Comparison of ENCODE assay signal across 3 fruit fly cellular contexts in the genomic region with DNA sequence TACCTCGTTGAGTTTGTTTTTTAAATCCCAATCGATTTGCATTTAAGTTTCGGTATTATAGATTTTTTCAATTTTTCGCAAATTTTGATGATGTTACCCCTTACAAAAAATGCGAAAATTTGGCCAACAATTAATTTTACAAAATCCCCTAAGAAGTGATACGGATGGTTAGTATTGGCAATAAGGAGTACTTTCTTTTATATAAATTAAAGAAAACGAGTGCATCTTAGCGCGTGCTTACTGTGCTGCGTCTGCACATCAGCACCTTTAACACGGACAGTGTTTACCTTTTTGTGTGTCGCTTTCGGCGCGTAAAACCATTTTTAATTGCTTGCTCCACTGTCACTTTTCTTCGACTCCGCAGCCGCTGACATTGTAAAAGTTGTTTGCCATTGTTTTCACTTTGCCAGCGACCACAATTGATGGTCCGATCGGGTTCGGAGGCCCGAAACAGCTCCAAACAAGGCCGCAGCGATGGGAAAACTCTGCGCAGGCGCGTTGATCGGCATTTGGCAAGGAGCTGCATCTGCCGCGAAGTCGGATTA.
A peak's percentile ranks its signal among the peaks of the same experiment; 100 is the strongest.
TF ChIP-seq lines count a peak whose summit lies in the region.

No protein-coding gene starts in this region.

- TF ChIP-seq CTCF in whole organism, embryonic (GFP tag; optimal IDR thresholded peaks at IDR 0.05; lab: Kevin White, UChicago) = no peak

TF ChIP-seq in whole organism, embryonic, 481 proteins besides CTCF, POLR2A, EP300 and RAD21 (continues in another document):
- peak; percentile 1 for TF ChIP-seq gem (tag; optimal IDR thresholded peaks at IDR 0.05; lab: Kevin White, UChicago)
- TF ChIP-seq ase (GFP tag; IDR thresholded peaks at IDR 0.05; lab: Robert Waterston, UW) = 0 out of 3 replicates have a peak, but pooled peaks have one; percentile 17
- peak; percentile 31 for TF ChIP-seq Sox102F (GFP tag; optimal IDR thresholded peaks at IDR 0.05; lab: Kevin White, UChicago)
- peak; percentile 20; the same call in 1 of the 2 replicates for TF ChIP-seq sisA (GFP tag; IDR thresholded peaks at IDR 0.05; lab: Robert Waterston, UW)
- peak; percentile 50 for TF ChIP-seq grau (tag; optimal IDR thresholded peaks at IDR 0.05; lab: Kevin White, UChicago)
- no peak for TF ChIP-seq ind (GFP tag; optimal IDR thresholded peaks at IDR 0.05; lab: Kevin White, UChicago)
- TF ChIP-seq trem (tag; optimal IDR thresholded peaks at IDR 0.05; lab: Kevin White, UChicago) = no peak
- TF ChIP-seq pros (GFP tag; optimal IDR thresholded peaks at IDR 0.05; lab: Kevin White, UChicago) = peak; percentile 10
- no peak for TF ChIP-seq CG1024 (GFP tag; IDR thresholded peaks at IDR 0.05; lab: Robert Waterston, UW)
- TF ChIP-seq CG12769 (tag; optimal IDR thresholded peaks at IDR 0.05; lab: Kevin White, UChicago) = peak; percentile 62
- TF ChIP-seq her (GFP tag; optimal IDR thresholded peaks at IDR 0.05; lab: Kevin White, UChicago) = no peak
- TF ChIP-seq CG7357 (GFP tag; IDR thresholded peaks at IDR 0.05; lab: Robert Waterston, UW) = 0 out of 3 replicates have a peak, but pooled peaks have one; percentile 5
- peak; percentile 16; the same call in 1 of the 2 replicates for TF ChIP-seq ara (GFP tag; IDR thresholded peaks at IDR 0.05; lab: Robert Waterston, UW)
- TF ChIP-seq nmo (GFP tag; optimal IDR thresholded peaks at IDR 0.05; lab: Kevin White, UChicago) = no peak
- TF ChIP-seq MBD-R2 (GFP tag; IDR thresholded peaks at IDR 0.05; lab: Robert Waterston, UW) = no peak
- peak; percentile 31 for TF ChIP-seq Ets65A (GFP tag; lab: Kevin White, UChicago)
- TF ChIP-seq ci (GFP tag; IDR thresholded peaks at IDR 0.05; lab: Robert Waterston, UW) = peak; percentile 66; the same call in 2 of the 3 replicates
- no peak for TF ChIP-seq corto (GFP tag; optimal IDR thresholded peaks at IDR 0.05; lab: Kevin White, UChicago)
- no peak for TF ChIP-seq tgo (GFP tag; IDR thresholded peaks at IDR 0.05; lab: Robert Waterston, UW)
- TF ChIP-seq CG2678 (tag; optimal IDR thresholded peaks at IDR 0.05; lab: Kevin White, UChicago) = no peak
- TF ChIP-seq Drgx (GFP tag; IDR thresholded peaks at IDR 0.05; lab: Robert Waterston, UW) = peak; percentile 8; the same call in 1 of the 2 replicates
- TF ChIP-seq HLH3B (GFP tag; IDR thresholded peaks at IDR 0.05; lab: Robert Waterston, UW) = 0 out of 2 replicates have a peak, but pooled peaks have one; percentile 17
- TF ChIP-seq zfh1 (GFP tag; IDR thresholded peaks at IDR 0.05; lab: Robert Waterston, UW) = 0 out of 3 replicates have a peak, but pooled peaks have one; percentile 13
- TF ChIP-seq CG3847 (GFP tag; IDR thresholded peaks at IDR 0.05; lab: Robert Waterston, UW) = no peak
- no peak for TF ChIP-seq exex (tag; optimal IDR thresholded peaks at IDR 0.05; lab: Kevin White, UChicago)
- peak; percentile 58 for TF ChIP-seq Blimp-1 (GFP tag; optimal IDR thresholded peaks at IDR 0.05; lab: Kevin White, UChicago)
- no peak for TF ChIP-seq klu (GFP tag; IDR thresholded peaks at IDR 0.05; lab: Robert Waterston, UW)

TF ChIP-seq in whole organism, prepupa, 60 proteins besides CTCF, POLR2A, EP300 and RAD21:
- TF ChIP-seq Hr39 (GFP tag; optimal IDR thresholded peaks at IDR 0.05; lab: Kevin White, UChicago) (no peak), Blimp-1 (GFP tag; optimal IDR thresholded peaks at IDR 0.05; lab: Kevin White, UChicago) (peak; percentile 51), CG32006 (GFP tag; optimal IDR thresholded peaks at IDR 0.05; lab: Kevin White, UChicago) (peak; percentile 29), svp (GFP tag; lab: Kevin White, UChicago) (peak; percentile 51), Sox15 (GFP tag; optimal IDR thresholded peaks at IDR 0.05; lab: Kevin White, UChicago) (no peak), eg (GFP tag; IDR thresholded peaks at IDR 0.05; lab: Robert Waterston, UW) (0 out of 3 replicates have a peak, but pooled peaks have one; percentile 21), vri (GFP tag; optimal IDR thresholded peaks at IDR 0.05; lab: Kevin White, UChicago) (no peak), CG3919 (GFP tag; optimal IDR thresholded peaks at IDR 0.05; lab: Kevin White, UChicago) (peak; percentile 6), Gug (GFP tag; IDR thresholded peaks at IDR 0.05; lab: Robert Waterston, UW) (no peak), CG31627 (GFP tag; optimal IDR thresholded peaks at IDR 0.05; lab: Kevin White, UChicago) (no peak), acj6 (GFP tag; optimal IDR thresholded peaks at IDR 0.05; lab: Kevin White, UChicago) (no peak), CG8119 (GFP tag; IDR thresholded peaks at IDR 0.05; lab: Robert Waterston, UW) (0 out of 3 replicates have a peak, but pooled peaks have one; percentile 20), CG11902 (GFP tag; optimal IDR thresholded peaks at IDR 0.05; lab: Kevin White, UChicago) (no peak), CG4318 (GFP tag; optimal IDR thresholded peaks at IDR 0.05; lab: Kevin White, UChicago) (no peak), Eip78C (GFP tag; lab: Kevin White, UChicago) (peak; percentile 52), CG6854 (GFP tag; optimal IDR thresholded peaks at IDR 0.05; lab: Kevin White, UChicago) (no peak), Eip75B (GFP tag; optimal IDR thresholded peaks at IDR 0.05; lab: Kevin White, UChicago) (no peak), CG15336 (GFP tag; IDR thresholded peaks at IDR 0.05; lab: Robert Waterston, UW) (no peak), Hr4 (GFP tag; optimal IDR thresholded peaks at IDR 0.05; lab: Kevin White, UChicago) (peak; percentile 44), Smox (GFP tag; optimal IDR thresholded peaks at IDR 0.05; lab: Kevin White, UChicago) (no peak), CG6163 (GFP tag; IDR thresholded peaks at IDR 0.05; lab: Robert Waterston, UW) (peak; percentile 29; the same call in 1 of the 3 replicates), CG6792 (GFP tag; optimal IDR thresholded peaks at IDR 0.05; lab: Kevin White, UChicago) (no peak)

TF ChIP-seq in whole organism, pupa, 21 proteins besides CTCF, POLR2A, EP300 and RAD21:
- 0 out of 3 replicates have a peak, but pooled peaks have one; percentile 26 for TF ChIP-seq fd96Ca (GFP tag; IDR thresholded peaks at IDR 0.05; lab: Robert Waterston, UW)
- no peak for TF ChIP-seq Pif1B (GFP tag; optimal IDR thresholded peaks at IDR 0.05; lab: Kevin White, UChicago)
- peak; percentile 32; the same call in 1 of the 3 replicates for TF ChIP-seq CG4496 (GFP tag; IDR thresholded peaks at IDR 0.05; lab: Robert Waterston, UW)
